Fruit fly (Drosophila melanogaster) whole organism, embryonic: ENCODE data around the gene Prp3.

Experiments
- CG10147 ChIP-seq: fragments of 200-800 bp; sonication (Bioruptor generic); optimal IDR thresholded peaks from 2 replicates; lab custom pipeline; 2019; ENCODE audit warnings: missing biosample characterization, mild to moderate bottlenecking, missing genetic modification characterization, moderate library complexity
- CG10366 ChIP-seq: fragments of 200-800 bp; sonication (Bioruptor generic); IDR thresholded peaks from 2 replicates; pipeline ENCODE4 v1.3.6; 2022; ENCODE audit warnings: missing biosample characterization, missing genetic modification characterization
- CG1233 ChIP-seq: fragments of 200-800 bp; sonication (Bioruptor generic); optimal IDR thresholded peaks from 4 replicates; lab custom pipeline; 2018; ENCODE audit warnings: missing biosample characterization, mild to moderate bottlenecking, missing genetic modification characterization
- CG17359 ChIP-seq: fragments of 200-800 bp; sonication (Bioruptor generic); optimal IDR thresholded peaks from 3 replicates; lab custom pipeline; 2018; ENCODE audit warnings: missing biosample characterization, mild to moderate bottlenecking, missing genetic modification characterization, moderate library complexity
- CG30403 ChIP-seq: fragments of 200-800 bp; sonication (Bioruptor generic); optimal IDR thresholded peaks from 3 replicates; lab custom pipeline; 2016; ENCODE audit warnings: missing biosample characterization, missing genetic modification characterization
- CG32532 ChIP-seq: fragments of 200-800 bp; sonication (Bioruptor generic); IDR thresholded peaks from 2 replicates; pipeline ENCODE4 v1.3.6; 2022; ENCODE audit warnings: missing biosample characterization, missing genetic modification characterization
- CG33213 ChIP-seq: fragments of 200-800 bp; sonication (Bioruptor generic); optimal IDR thresholded peaks from 3 replicates; lab custom pipeline; 2016; ENCODE audit warnings: missing biosample characterization, missing genetic modification characterization
- CG33557 ChIP-seq: fragments of 200-800 bp; sonication (Bioruptor generic); optimal IDR thresholded peaks from 2 replicates; lab custom pipeline; 2019; ENCODE audit warnings: missing biosample characterization, mild to moderate bottlenecking, missing genetic modification characterization, moderate library complexity
- CG3838 ChIP-seq: fragments of 200-800 bp; sonication (Bioruptor generic); optimal IDR thresholded peaks from 3 replicates; lab custom pipeline; 2016; ENCODE audit warnings: missing biosample characterization, missing genetic modification characterization
- CG4730 ChIP-seq: fragments of 200-800 bp; sonication (Bioruptor generic); IDR thresholded peaks from 2 replicates; pipeline ENCODE4 v1.3.6; 2022; ENCODE audit warnings: missing biosample characterization, missing genetic modification characterization
- CG4820 ChIP-seq: fragments of 200-800 bp; sonication (Bioruptor generic); optimal IDR thresholded peaks from 3 replicates; lab custom pipeline; 2016; ENCODE audit warnings: missing biosample characterization, missing genetic modification characterization
- CG7357 ChIP-seq: fragments of 200-800 bp; sonication (Bioruptor generic); IDR thresholded peaks from 3 replicates; pipeline ENCODE4 v1.3.6; 2022; ENCODE audit warnings: missing biosample characterization, missing genetic modification characterization
- CG8290 ChIP-seq, 3 experiments: fragments of 200-800 bp; sonication (Bioruptor generic); optimal IDR thresholded peaks; 2 replicates each; lab custom pipeline; 2016 to 2019; ENCODE audit warnings: missing biosample characterization in 3 of 3, missing genetic modification characterization in 3 of 3, mild to moderate bottlenecking in 2 of 3, moderate library complexity in 1 of 3
- CG8765 ChIP-seq: fragments of 200-800 bp; sonication (Bioruptor generic); IDR thresholded peaks from 2 replicates; pipeline ENCODE4 v1.3.6; 2022; ENCODE audit warnings: missing biosample characterization, missing genetic modification characterization
- CG8944 ChIP-seq: fragments of 200-800 bp; sonication (Bioruptor generic); optimal IDR thresholded peaks from 3 replicates; lab custom pipeline; 2016; ENCODE audit warnings: missing biosample characterization, missing genetic modification characterization
- CrebB ChIP-seq: fragments of 200-800 bp; sonication (Bioruptor generic); optimal IDR thresholded peaks from 3 replicates; lab custom pipeline; 2018; ENCODE audit warnings: missing biosample characterization, mild to moderate bottlenecking, missing genetic modification characterization
- Dp ChIP-seq: fragments of 200-800 bp; sonication (Bioruptor generic); optimal IDR thresholded peaks from 2 replicates; lab custom pipeline; 2018; ENCODE audit warnings: missing biosample characterization, mild to moderate bottlenecking, missing genetic modification characterization, moderate library complexity
- ERR ChIP-seq: fragments of 200-800 bp; sonication (Bioruptor generic); optimal IDR thresholded peaks from 2 replicates; lab custom pipeline; 2016; ENCODE audit warnings: missing biosample characterization, missing genetic modification characterization
- Elba2 ChIP-seq: fragments of 200-800 bp; sonication (Bioruptor generic); optimal IDR thresholded peaks from 3 replicates; lab custom pipeline; 2016; ENCODE audit warnings: missing biosample characterization, missing genetic modification characterization
- Ets97D ChIP-seq: fragments of 200-800 bp; sonication (Bioruptor generic); optimal IDR thresholded peaks from 3 replicates; lab custom pipeline; 2016; ENCODE audit warnings: missing biosample characterization, missing genetic modification characterization
- Gug ChIP-seq: fragments of 200-800 bp; sonication (Bioruptor generic); IDR thresholded peaks from 4 replicates; pipeline ENCODE4 v1.3.6; 2022; ENCODE audit warnings: missing biosample characterization, missing genetic modification characterization
- H2.0 ChIP-seq: fragments of 200-800 bp; sonication (Bioruptor generic); IDR thresholded peaks from 2 replicates; pipeline ENCODE4 v1.3.6; 2022; ENCODE audit warnings: missing biosample characterization, missing genetic modification characterization
- HLH54F ChIP-seq: fragments of 200-800 bp; sonication (Bioruptor generic); optimal IDR thresholded peaks from 3 replicates; lab custom pipeline; 2016; ENCODE audit warnings: missing biosample characterization, missing genetic modification characterization
- Hsf ChIP-seq: fragments of 200-800 bp; sonication (Bioruptor generic); optimal IDR thresholded peaks from 3 replicates; lab custom pipeline; 2016; ENCODE audit warnings: missing biosample characterization, missing genetic modification characterization
- Poxn ChIP-seq: fragments of 200-800 bp; sonication (Bioruptor generic); IDR thresholded peaks from 2 replicates; pipeline ENCODE4 v1.3.6; 2022; ENCODE audit warnings: missing biosample characterization, missing genetic modification characterization
- Sry-δ ChIP-seq: fragments of 200-800 bp; sonication (Bioruptor generic); optimal IDR thresholded peaks from 2 replicates; lab custom pipeline; 2016; ENCODE audit warnings: missing biosample characterization, missing genetic modification characterization
- YL-1 ChIP-seq: fragments of 200-800 bp; sonication (Bioruptor generic); optimal IDR thresholded peaks from 3 replicates; lab custom pipeline; 2017; ENCODE audit warnings: missing biosample characterization, mild to moderate bottlenecking, missing genetic modification characterization
- al ChIP-seq: fragments of 200-800 bp; sonication (Bioruptor generic); IDR thresholded peaks from 2 replicates; pipeline ENCODE4 v1.3.6; 2022; ENCODE audit warnings: missing biosample characterization, missing genetic modification characterization
- ase ChIP-seq: fragments of 200-800 bp; sonication (Bioruptor generic); IDR thresholded peaks from 3 replicates; pipeline ENCODE4 v1.3.6; 2022; ENCODE audit warnings: missing biosample characterization, missing genetic modification characterization
- ato ChIP-seq: fragments of 200-800 bp; sonication (Bioruptor generic); IDR thresholded peaks from 2 replicates; pipeline ENCODE4 v1.3.6; 2022; ENCODE audit warnings: missing biosample characterization, missing genetic modification characterization; ENCODE audit not compliant: partially characterized antibody
- cato ChIP-seq: fragments of 200-800 bp; sonication (Bioruptor generic); optimal IDR thresholded peaks from 2 replicates; lab custom pipeline; 2016; ENCODE audit warnings: missing biosample characterization, missing genetic modification characterization, borderline replicate concordance
- caup ChIP-seq: fragments of 200-800 bp; sonication (Bioruptor generic); optimal IDR thresholded peaks from 3 replicates; lab custom pipeline; 2017; ENCODE audit warnings: missing biosample characterization, mild to moderate bottlenecking, missing genetic modification characterization, moderate library complexity; ENCODE audit not compliant: severe bottlenecking
- chn ChIP-seq: fragments of 200-800 bp; sonication (Bioruptor generic); optimal IDR thresholded peaks from 2 replicates; lab custom pipeline; 2016; ENCODE audit warnings: missing biosample characterization, missing genetic modification characterization
- ewg ChIP-seq: fragments of 200-800 bp; sonication (Bioruptor generic); optimal IDR thresholded peaks from 3 replicates; lab custom pipeline; 2017; ENCODE audit warnings: mild to moderate bottlenecking, missing biosample characterization, missing genetic modification reagents, missing genetic modification characterization
- fd64A ChIP-seq: fragments of 200-800 bp; sonication (Bioruptor generic); optimal IDR thresholded peaks from 3 replicates; lab custom pipeline; 2018; ENCODE audit warnings: missing biosample characterization, mild to moderate bottlenecking, missing genetic modification characterization
- gem ChIP-seq: fragments of 200-800 bp; sonication (Bioruptor generic); optimal IDR thresholded peaks from 2 replicates; lab custom pipeline; 2019; ENCODE audit warnings: missing biosample characterization, mild to moderate bottlenecking, missing genetic modification characterization, moderate library complexity
- gro ChIP-seq: fragments of 200-800 bp; sonication (Bioruptor generic); optimal IDR thresholded peaks from 2 replicates; lab custom pipeline; 2016; ENCODE audit warnings: missing biosample characterization, missing genetic modification characterization
- inv ChIP-seq: fragments of 200-800 bp; sonication (Bioruptor generic); IDR thresholded peaks from 2 replicates; pipeline ENCODE4 v1.3.6; 2022; ENCODE audit warnings: missing biosample characterization, missing genetic modification characterization; ENCODE audit not compliant: partially characterized antibody
- ken ChIP-seq: fragments of 200-800 bp; sonication (Bioruptor generic); IDR thresholded peaks from 3 replicates; pipeline ENCODE4 v1.3.6; 2022; ENCODE audit warnings: missing biosample characterization, missing genetic modification characterization
- mam ChIP-seq: fragments of 200-800 bp; sonication (Bioruptor generic); optimal IDR thresholded peaks from 3 replicates; lab custom pipeline; 2016; ENCODE audit warnings: missing biosample characterization, missing genetic modification characterization
- mirr ChIP-seq: fragments of 200-800 bp; sonication (Bioruptor generic); optimal IDR thresholded peaks from 3 replicates; lab custom pipeline; 2018; ENCODE audit warnings: missing biosample characterization, mild to moderate bottlenecking, missing genetic modification characterization
- nom ChIP-seq: fragments of 200-800 bp; sonication (Bioruptor generic); optimal IDR thresholded peaks from 2 replicates; lab custom pipeline; 2017; ENCODE audit warnings: missing biosample characterization, missing genetic modification characterization, mild to moderate bottlenecking, moderate library complexity, missing genetic modification reagents
- pita ChIP-seq: fragments of 200-800 bp; sonication (Bioruptor generic); optimal IDR thresholded peaks from 2 replicates; lab custom pipeline; 2017; ENCODE audit warnings: missing biosample characterization, mild to moderate bottlenecking, missing genetic modification characterization
- row ChIP-seq: fragments of 200-800 bp; sonication (Bioruptor generic); IDR thresholded peaks from 3 replicates; pipeline ENCODE4 v1.3.6; 2022; ENCODE audit warnings: missing biosample characterization, missing genetic modification characterization
- run ChIP-seq: fragments of 200-800 bp; sonication (Bioruptor generic); optimal IDR thresholded peaks from 3 replicates; lab custom pipeline; 2018; ENCODE audit warnings: missing biosample characterization, mild to moderate bottlenecking, missing genetic modification characterization
- so ChIP-seq: fragments of 200-800 bp; sonication (Bioruptor generic); IDR thresholded peaks from 3 replicates; pipeline ENCODE4 v1.3.6; 2022; ENCODE audit warnings: missing biosample characterization, missing genetic modification characterization
- stwl ChIP-seq: fragments of 200-800 bp; sonication (Bioruptor generic); optimal IDR thresholded peaks from 3 replicates; lab custom pipeline; 2018; ENCODE audit warnings: missing biosample characterization, mild to moderate bottlenecking, missing genetic modification characterization, moderate library complexity
- tgo ChIP-seq: fragments of 200-800 bp; sonication (Bioruptor generic); IDR thresholded peaks from 3 replicates; pipeline ENCODE4 v1.3.6; 2022; ENCODE audit warnings: missing biosample characterization, missing genetic modification characterization
- tin ChIP-seq: fragments of 200-800 bp; sonication (Bioruptor generic); optimal IDR thresholded peaks from 3 replicates; lab custom pipeline; 2016; ENCODE audit warnings: missing biosample characterization, missing genetic modification characterization
- toy ChIP-seq: fragments of 200-800 bp; sonication (Bioruptor generic); IDR thresholded peaks from 2 replicates; pipeline ENCODE4 v1.3.6; 2022; ENCODE audit warnings: missing biosample characterization, missing genetic modification characterization
- wek ChIP-seq: fragments of 200-800 bp; sonication (Bioruptor generic); optimal IDR thresholded peaks from 3 replicates; lab custom pipeline; 2018; ENCODE audit warnings: missing biosample characterization, mild to moderate bottlenecking, missing genetic modification characterization, moderate library complexity

Gene Prp3

dm6 chr3L:19899308-19899927 lies 10.7 kb upstream of the Prp3 start:
- TF ChIP-seq run (no peak), al (no peak), Gug (no peak), Dp (no peak), stwl (tag; lab: Kevin White, UChicago) (peak; percentile 97), CG30403 (no peak), tin (GFP tag; lab: Kevin White, UChicago) (no peak), caup (no peak), Poxn (GFP tag; lab: Robert Waterston, UW) (no peak), toy (GFP tag; lab: Robert Waterston, UW) (no peak), inv (GFP tag; lab: Robert Waterston, UW) (no peak), mam (GFP tag; lab: Kevin White, UChicago) (no peak), tgo (GFP tag; lab: Robert Waterston, UW) (no peak), Hsf (GFP tag; lab: Kevin White, UChicago) (no peak), CG7357 (GFP tag; lab: Robert Waterston, UW) (no peak), CG1233 (GFP tag; lab: Kevin White, UChicago) (no peak), CG33213 (no peak), ato (GFP tag; lab: Robert Waterston, UW) (no peak), CG8290 (GFP tag; optimal IDR thresholded peaks at IDR 0.05; lab: Kevin White, UChicago) (no peak), CG8290 (tag; optimal IDR thresholded peaks at IDR 0.05; lab: Kevin White, UChicago) (peak in 1 of 2 experiments; percentile 42), cato (GFP tag; lab: Kevin White, UChicago) (no peak), CG10366 (GFP tag; lab: Robert Waterston, UW) (no peak), CG32532 (GFP tag; lab: Robert Waterston, UW) (no peak), gem (tag; lab: Kevin White, UChicago) (peak; percentile 13), ken (GFP tag; lab: Robert Waterston, UW) (no peak), Sry-δ (GFP tag; lab: Kevin White, UChicago) (peak; percentile 47), CG10147 (GFP tag; lab: Kevin White, UChicago) (no peak), H2.0 (GFP tag; lab: Robert Waterston, UW) (no peak), CG8765 (GFP tag; lab: Robert Waterston, UW) (no peak), gro (GFP tag; lab: Kevin White, UChicago) (no peak), fd64A (GFP tag; lab: Kevin White, UChicago) (peak; percentile 53), ewg (GFP tag; lab: Kevin White, UChicago) (no peak), ERR (GFP tag; lab: Kevin White, UChicago) (no peak), row (0 out of 3 replicates have a peak, but pooled peaks have one; percentile 7), CG4730 (no peak), CG8944 (GFP tag; lab: Kevin White, UChicago) (no peak), nom (GFP tag; lab: Kevin White, UChicago) (peak; percentile 0), Ets97D (GFP tag; lab: Kevin White, UChicago) (no peak), Elba2 (GFP tag; lab: Kevin White, UChicago) (no peak), CrebB (no peak), pita (GFP tag; lab: Kevin White, UChicago) (no peak), chn (GFP tag; lab: Kevin White, UChicago) (no peak), CG4820 (GFP tag; lab: Kevin White, UChicago) (no peak), mirr (GFP tag; lab: Kevin White, UChicago) (peak; percentile 14), wek (GFP tag; lab: Kevin White, UChicago) (peak; percentile 30), HLH54F (GFP tag; lab: Kevin White, UChicago) (no peak), CG3838 (GFP tag; lab: Kevin White, UChicago) (no peak), CG17359 (tag; lab: Kevin White, UChicago) (no peak), ase (GFP tag; lab: Robert Waterston, UW) (no peak), CG33557 (GFP tag; lab: Kevin White, UChicago) (no peak), YL-1 (GFP tag; lab: Kevin White, UChicago) (no peak), so (GFP tag; lab: Robert Waterston, UW) (no peak)
